Worm (Caenorhabditis elegans): Measurements from ENCODE around the gene nex-1.

The nex-1 gene

ce11 chrIII:5225321-5225720, at the start of gene nex-1:
TSS of gene nex-1 (plus strand) at chrIII:5225621.
- TF ChIP-seq ztf-11 (tag; optimal IDR thresholded peaks at IDR 0.05) (no peak), unc-62 (GFP tag; optimal IDR thresholded peaks at IDR 0.05 in 1 of 2) (peak in 1 of 2 experiments; percentile 23), unc-62 (tag; optimal IDR thresholded peaks at IDR 0.05) (no peak), dve-1 (tag; optimal IDR thresholded peaks at IDR 0.05; ENCODE audit: insufficient read depth) (no peak), nhr-76 (tag; optimal IDR thresholded peaks at IDR 0.05) (no peak)

- TF ChIP-seq spr-1 (tag; optimal IDR thresholded peaks at IDR 0.05) (no peak), unc-62 (GFP tag; optimal IDR thresholded peaks at IDR 0.05 in 1 of 2) (peak in 1 of 2 experiments; percentile 73), unc-62 (tag; optimal IDR thresholded peaks at IDR 0.05) (no peak)
Measured at ce11 chrIII:5179166-5179565, 46.3 kb upstream of the nex-1 start.

- TF ChIP-seq nhr-28 (tag; optimal IDR thresholded peaks at IDR 0.05) (peak; percentile 31), dmd-6 (GFP tag; IDR thresholded peaks at IDR 0.05) (peak; percentile 46), daf-16 (GFP tag; optimal IDR thresholded peaks at IDR 0.05) (no peak), daf-16 (tag; optimal IDR thresholded peaks at IDR 0.05) (peak; percentile 51), hlh-11 (tag; optimal IDR thresholded peaks at IDR 0.05) (peak; percentile 34), ztf-11 (tag; optimal IDR thresholded peaks at IDR 0.05) (no peak), F10B5.3 (tag; optimal IDR thresholded peaks at IDR 0.05) (no peak), T20F7.1 (GFP tag; optimal IDR thresholded peaks at IDR 0.05) (no peak), zip-2 (tag; optimal IDR thresholded peaks at IDR 0.05) (no peak), nhr-237 (tag; optimal IDR thresholded peaks at IDR 0.05) (no peak), dve-1 (tag; optimal IDR thresholded peaks at IDR 0.05; ENCODE audit: insufficient read depth) (peak; percentile 20), ctbp-1 (GFP tag; IDR thresholded peaks at IDR 0.05) (no peak), aha-1 (tag) (peak; percentile 22), pqm-1 (tag; optimal IDR thresholded peaks at IDR 0.05) (peak; percentile 9), unc-62 (GFP tag; optimal IDR thresholded peaks at IDR 0.05 in 1 of 2) (peak in 1 of 2 experiments; percentile 76), unc-62 (tag; optimal IDR thresholded peaks at IDR 0.05) (no peak), lin-29 (GFP tag; IDR thresholded peaks at IDR 0.05) (no peak)
Measured at ce11 chrIII:5180588-5180987, 44.8 kb upstream of the nex-1 start.

ce11 chrIII:5181217-5181616, 44.2 kb upstream of the nex-1 start:
- no peak for TF ChIP-seq unc-39 (tag; optimal IDR thresholded peaks at IDR 0.05)
- TF ChIP-seq lin-38 (GFP tag; IDR thresholded peaks at IDR 0.05), result peak; percentile 72
- no peak for TF ChIP-seq snpc-4 (tag; optimal IDR thresholded peaks at IDR 0.05)
- TF ChIP-seq hlh-11 (tag; optimal IDR thresholded peaks at IDR 0.05), result peak; percentile 19
- TF ChIP-seq spr-3 (GFP tag; optimal IDR thresholded peaks at IDR 0.05), result no peak
- peak; percentile 18 for TF ChIP-seq mxl-3 (GFP tag; optimal IDR thresholded peaks at IDR 0.05)
- TF ChIP-seq dpl-1 (GFP tag; optimal IDR thresholded peaks at IDR 0.05), result peak; percentile 1
- peak in 1 of 2 experiments; percentile 38 for TF ChIP-seq mdl-1 (tag; optimal IDR thresholded peaks at IDR 0.05)
- peak; percentile 10 for TF ChIP-seq hlh-30 (tag; optimal IDR thresholded peaks at IDR 0.05; ENCODE audit: insufficient read depth)

- TF ChIP-seq daf-12 (tag; optimal IDR thresholded peaks at IDR 0.05), result no peak
- TF ChIP-seq lin-39 (tag; optimal IDR thresholded peaks at IDR 0.05), result no peak
- TF ChIP-seq aha-1 (tag), result peak; percentile 5
- TF ChIP-seq F10B5.3 (tag; optimal IDR thresholded peaks at IDR 0.05), result no peak
- no peak for TF ChIP-seq rbr-2 (tag; optimal IDR thresholded peaks at IDR 0.05)
- no peak for TF ChIP-seq nhr-77 (tag; optimal IDR thresholded peaks at IDR 0.05)
- TF ChIP-seq F26F4.8 (GFP tag; conservative IDR thresholded peaks at IDR 0.05), result no peak
- no peak for TF ChIP-seq jun-1 (tag; optimal IDR thresholded peaks at IDR 0.05)
- no peak for TF ChIP-seq nhr-102 (tag; optimal IDR thresholded peaks at IDR 0.05)
- TF ChIP-seq nhr-237 (tag; optimal IDR thresholded peaks at IDR 0.05), result no peak
- peak; percentile 4 for TF ChIP-seq nhr-28 (tag; optimal IDR thresholded peaks at IDR 0.05)
- no peak for TF ChIP-seq nhr-6 (tag; optimal IDR thresholded peaks at IDR 0.05)
- TF ChIP-seq fos-1 (tag; optimal IDR thresholded peaks at IDR 0.05), result no peak
- TF ChIP-seq mep-1 (tag; optimal IDR thresholded peaks at IDR 0.05), result no peak
Measured at ce11 chrIII:5181641-5182040, 43.8 kb upstream of the nex-1 start.

Data from whole organism, L4 larva.